Worm (Caenorhabditis elegans): ENCODE data around the gene C12D5.4.

Gene C12D5.4

DNA sequence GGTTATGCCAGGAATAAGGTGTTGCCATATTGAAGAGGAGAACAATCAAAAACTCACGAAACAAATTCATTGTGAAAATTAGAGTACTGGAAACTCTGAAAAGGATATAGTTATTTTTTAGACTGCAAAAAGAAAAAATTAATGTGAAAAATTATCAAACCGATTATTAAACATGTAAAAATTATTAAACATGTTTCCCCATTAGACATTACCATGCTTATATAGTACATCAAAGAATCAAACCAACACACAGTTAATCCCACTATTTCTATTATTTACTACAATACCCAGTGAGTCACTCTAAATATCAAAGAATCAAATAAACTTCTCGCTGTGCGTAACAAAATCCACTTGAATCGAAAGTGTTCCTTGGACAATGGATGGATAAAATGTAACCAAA is 40.7 kb downstream of the C12D5.4 start, which contains the start of gene ZK105.13:
Gene ZK105.13, minus strand, starts transcription at position 101 of the 400 bp plus-strand sequence.
- TF ChIP-seq hnd-1 (tag; optimal IDR thresholded peaks at IDR 0.05) (no peak), scrt-1 (GFP tag; IDR thresholded peaks at IDR 0.05) (no peak), tra-4 (tag; optimal IDR thresholded peaks at IDR 0.05) (no peak), B0310.2 (tag; optimal IDR thresholded peaks at IDR 0.05) (no peak), ama-1 (optimal IDR thresholded peaks at IDR 0.05) (no peak), hmbx-1 (tag; optimal IDR thresholded peaks at IDR 0.05) (no peak), tbx-11 (GFP tag; IDR thresholded peaks at IDR 0.05) (no peak), tbx-37 (GFP tag; conservative IDR thresholded peaks at IDR 0.05) (no peak)

DNA sequence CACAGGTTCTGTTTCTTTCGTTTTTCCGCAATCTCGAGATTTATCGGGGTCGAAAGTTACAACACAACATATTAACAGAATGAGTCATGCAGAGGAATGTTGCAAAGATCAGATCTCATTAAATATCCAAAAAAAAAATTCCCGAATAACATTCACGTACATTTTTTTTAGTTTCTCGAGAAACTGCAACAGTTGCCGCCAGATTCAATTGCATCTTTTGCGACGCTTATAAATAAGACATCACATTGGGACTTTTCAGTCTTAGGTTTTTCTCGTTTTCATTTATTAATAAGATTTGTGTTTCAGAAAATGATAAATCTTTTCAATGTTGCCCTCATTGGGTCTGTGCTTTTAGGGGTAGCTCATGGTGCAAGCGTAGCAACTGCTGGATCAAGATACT is 41.3 kb downstream of the C12D5.4 start, which contains the start of gene ZK105.1:
Gene ZK105.1, plus strand, starts transcription at position 301 of the 400 bp plus-strand sequence.
- TF ChIP-seq ama-1 (optimal IDR thresholded peaks at IDR 0.05) (no peak), scrt-1 (GFP tag; IDR thresholded peaks at IDR 0.05) (no peak), tbx-11 (GFP tag; IDR thresholded peaks at IDR 0.05) (no peak), tra-4 (tag; optimal IDR thresholded peaks at IDR 0.05) (no peak), hnd-1 (tag; optimal IDR thresholded peaks at IDR 0.05) (no peak), sea-1 (GFP tag; conservative IDR thresholded peaks at IDR 0.05) (no peak), hmbx-1 (tag; optimal IDR thresholded peaks at IDR 0.05) (no peak), aly-1 (tag; optimal IDR thresholded peaks at IDR 0.05) (no peak), flt-1 (GFP tag; IDR thresholded peaks at IDR 0.05) (no peak), hmg-4 (GFP tag; optimal IDR thresholded peaks at IDR 0.05) (no peak), B0310.2 (tag; optimal IDR thresholded peaks at IDR 0.05) (no peak), ceh-36 (tag; optimal IDR thresholded peaks at IDR 0.05) (no peak)

DNA sequence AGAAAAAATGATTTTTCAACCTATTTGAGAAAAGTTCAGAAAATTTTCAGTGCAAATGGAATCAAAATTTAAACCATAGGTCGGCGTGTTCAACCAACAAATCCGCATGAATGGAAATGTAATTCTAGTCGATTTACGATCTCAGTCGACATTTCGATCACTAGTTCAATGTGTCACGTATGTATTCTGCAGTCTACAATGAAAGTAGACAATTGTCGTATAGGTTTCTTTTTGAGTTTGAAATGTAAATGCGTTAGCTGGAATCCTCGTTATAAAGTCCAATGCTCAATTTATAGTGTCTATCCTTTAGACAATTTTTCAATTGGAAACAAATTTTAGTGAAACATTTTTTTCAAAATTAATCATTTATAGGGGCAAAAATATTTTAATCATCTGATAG is 43.7 kb downstream of the C12D5.4 start, which contains the start of gene ZK105.12:
Gene ZK105.12, minus strand, starts transcription at position 101 of the 400 bp plus-strand sequence.
- TF ChIP-seq ets-7 (tag; optimal IDR thresholded peaks at IDR 0.05): no peak
- no peak for TF ChIP-seq ama-1 (optimal IDR thresholded peaks at IDR 0.05)

- no peak for TF ChIP-seq aly-1 (tag; optimal IDR thresholded peaks at IDR 0.05)
- TF ChIP-seq ceh-36 (tag; optimal IDR thresholded peaks at IDR 0.05): no peak
- no peak for TF ChIP-seq ama-1 (optimal IDR thresholded peaks at IDR 0.05)
These were observed 45.3 kb downstream of the C12D5.4 start, which contains the start of gene ZK105.5 for ce11 chrV:7717629-7718028. Gene ZK105.5 (minus strand): TSS chrV:7717729.

DNA sequence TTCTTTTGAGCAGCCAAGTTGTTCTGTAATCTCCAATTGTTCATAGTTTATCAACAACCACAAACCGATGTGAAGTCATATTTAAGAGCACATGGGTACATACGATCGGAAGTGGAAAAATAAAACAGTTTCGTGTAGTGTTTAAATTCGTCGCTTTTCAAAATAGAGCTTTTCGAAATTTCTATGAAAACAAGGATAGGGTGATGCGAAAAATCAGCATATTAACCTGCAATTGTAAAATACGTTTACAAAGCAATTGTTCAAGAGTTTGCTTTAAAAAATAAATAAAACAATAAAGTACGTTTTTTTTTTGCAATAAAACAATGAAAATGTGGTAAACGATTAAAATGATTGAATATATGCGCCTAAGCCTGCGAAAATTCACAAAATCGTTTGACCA is 49.6 kb downstream of the C12D5.4 start, which contains the start of gene ZK105.14:
Gene ZK105.14, minus strand, starts transcription at position 101 of the 400 bp plus-strand sequence.
- TF ChIP-seq hmbx-1 (tag; optimal IDR thresholded peaks at IDR 0.05): no peak
- no peak for TF ChIP-seq hnd-1 (tag; optimal IDR thresholded peaks at IDR 0.05)
- TF ChIP-seq tra-4 (tag; optimal IDR thresholded peaks at IDR 0.05): no peak
- TF ChIP-seq aly-1 (tag; optimal IDR thresholded peaks at IDR 0.05): no peak
- no peak for TF ChIP-seq pes-1 (GFP tag; IDR thresholded peaks at IDR 0.05)
- TF ChIP-seq B0310.2 (tag; optimal IDR thresholded peaks at IDR 0.05): no peak
- TF ChIP-seq hmg-4 (GFP tag; optimal IDR thresholded peaks at IDR 0.05): no peak
- no peak for TF ChIP-seq scrt-1 (GFP tag; IDR thresholded peaks at IDR 0.05)
- TF ChIP-seq ama-1 (optimal IDR thresholded peaks at IDR 0.05): no peak
- no peak for TF ChIP-seq tbx-11 (GFP tag; IDR thresholded peaks at IDR 0.05)
- TF ChIP-seq flt-1 (GFP tag; IDR thresholded peaks at IDR 0.05): no peak
- TF ChIP-seq ceh-36 (tag; optimal IDR thresholded peaks at IDR 0.05): no peak
- no peak for TF ChIP-seq F13C5.2 (tag; optimal IDR thresholded peaks at IDR 0.05)
- no peak for TF ChIP-seq sea-1 (GFP tag; conservative IDR thresholded peaks at IDR 0.05)
- TF ChIP-seq ceh-13 (GFP tag; optimal IDR thresholded peaks at IDR 0.05): no peak
- no peak for TF ChIP-seq tbx-37 (GFP tag; conservative IDR thresholded peaks at IDR 0.05)

All from whole organism, early embryonic.